Fruit fly (Drosophila melanogaster): ENCODE results near the gene Task7.

Task7 gene

dm6 chr3R:9404104-9404512 is 8.0 kb downstream of the Task7 start, which contains the start of the genes CG9356, BBIP1 and CG8135 (continued):
- TF ChIP-seq CG43689 (GFP tag; IDR thresholded peaks at IDR 0.05) = no peak
- no peak for TF ChIP-seq Nf-YC (tag; optimal IDR thresholded peaks at IDR 0.05)
- TF ChIP-seq HHEX (GFP tag; optimal IDR thresholded peaks at IDR 0.05) = peak; percentile 59
- TF ChIP-seq CG12071 (GFP tag; optimal IDR thresholded peaks at IDR 0.05) = no peak
- peak; percentile 76 for TF ChIP-seq CG7786 (GFP tag; optimal IDR thresholded peaks at IDR 0.05)
- no peak for TF ChIP-seq Oaz (GFP tag; IDR thresholded peaks at IDR 0.05)
- TF ChIP-seq hth (optimal IDR thresholded peaks at IDR 0.05) = no peak
- TF ChIP-seq vvl (GFP tag; IDR thresholded peaks at IDR 0.05) = peak; percentile 87
- peak; percentile 82 for TF ChIP-seq CG17186 (GFP tag; optimal IDR thresholded peaks at IDR 0.05)
- peak; percentile 52 for TF ChIP-seq CG10209 (GFP tag; optimal IDR thresholded peaks at IDR 0.05)
- TF ChIP-seq vfl (GFP tag; optimal IDR thresholded peaks at IDR 0.05) = peak; percentile 69
- TF ChIP-seq ATbp (GFP tag; optimal IDR thresholded peaks at IDR 0.05) = no peak
- TF ChIP-seq CG14667 (GFP tag; IDR thresholded peaks at IDR 0.05) = no peak
- TF ChIP-seq CG14965 (GFP tag; optimal IDR thresholded peaks at IDR 0.05; ENCODE audit: borderline replicate concordance) = no peak
- peak; percentile 76 for TF ChIP-seq CG16863 (GFP tag; optimal IDR thresholded peaks at IDR 0.05)
- TF ChIP-seq knrl (GFP tag; IDR thresholded peaks at IDR 0.05; ENCODE audit: partially characterized antibody) = no peak
- no peak for TF ChIP-seq trh (GFP tag; optimal IDR thresholded peaks at IDR 0.05)
- peak in 1 of 2 experiments; percentile 72 for TF ChIP-seq tll (GFP tag; optimal IDR thresholded peaks at IDR 0.05)
- peak; percentile 64 for TF ChIP-seq CG3065 (GFP tag; optimal IDR thresholded peaks at IDR 0.05)
- TF ChIP-seq Usf (GFP tag; optimal IDR thresholded peaks at IDR 0.05) = no peak
- TF ChIP-seq gem (tag; optimal IDR thresholded peaks at IDR 0.05) = no peak
- peak; percentile 71 for TF ChIP-seq Ptx1 (GFP tag; IDR thresholded peaks at IDR 0.05)
- no peak for TF ChIP-seq gcm2 (GFP tag; optimal IDR thresholded peaks at IDR 0.05)
- no peak for TF ChIP-seq CG2199 (GFP tag; IDR thresholded peaks at IDR 0.05)
- TF ChIP-seq pum (GFP tag; optimal IDR thresholded peaks at IDR 0.05) = peak; percentile 75
- TF ChIP-seq CG7271 (tag; optimal IDR thresholded peaks at IDR 0.05) = peak; percentile 76
- peak; percentile 63 for TF ChIP-seq CG3281 (GFP tag; optimal IDR thresholded peaks at IDR 0.05)
- peak; percentile 85 for TF ChIP-seq Xbp1 (GFP tag; optimal IDR thresholded peaks at IDR 0.05)

DNA sequence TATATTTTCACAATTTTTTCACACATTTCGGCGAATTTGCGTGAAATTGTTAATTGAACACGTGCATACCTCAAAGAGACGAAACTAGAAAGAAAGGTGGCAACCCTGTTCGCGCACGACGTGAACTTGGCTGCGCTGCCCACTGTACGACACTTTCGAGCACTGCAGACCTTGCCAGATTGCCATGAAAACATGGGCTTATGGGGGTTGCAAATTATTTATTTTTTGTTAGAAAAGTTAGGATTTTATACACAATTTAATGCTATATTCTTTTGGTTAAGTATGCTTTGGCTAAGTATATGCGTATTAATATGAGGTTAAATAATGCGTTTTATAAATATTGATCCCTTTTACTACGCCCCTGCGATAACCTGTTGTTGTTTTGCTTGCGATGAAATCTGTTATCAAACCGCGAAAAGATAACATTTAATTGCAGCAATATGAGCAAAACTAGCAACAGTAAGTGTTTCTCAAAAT is 10.9 kb downstream of the Task7 start, which contains the start of the genes RpL34b and CG8132:
TSS of gene RpL34b (minus strand) at position 100 of the 477 bp plus-strand sequence.
TSS of gene CG8132 (plus strand) at position 369 of the 477 bp plus-strand sequence.
- TF ChIP-seq CG9609 (GFP tag; optimal IDR thresholded peaks at IDR 0.05) (peak; percentile 96), CG9437 (GFP tag; optimal IDR thresholded peaks at IDR 0.05) (peak; percentile 82), CG6791 (GFP tag; IDR thresholded peaks at IDR 0.05; ENCODE audit: partially characterized antibody) (no peak; the same call in 2 of the 3 replicates), yki (optimal IDR thresholded peaks at IDR 0.05) (no peak), croc (GFP tag; conservative IDR thresholded peaks at IDR 0.05) (peak; percentile 87), CG12391 (tag; optimal IDR thresholded peaks at IDR 0.05) (peak; percentile 97), Hr51 (GFP tag; optimal IDR thresholded peaks at IDR 0.05) (peak; percentile 94 to 97), Neu2 (GFP tag; optimal IDR thresholded peaks at IDR 0.05; ENCODE audit: borderline replicate concordance) (peak; percentile 88), CG14667 (GFP tag; IDR thresholded peaks at IDR 0.05) (peak; percentile 95), CG11504 (tag; optimal IDR thresholded peaks at IDR 0.05) (peak; percentile 93), ato (GFP tag; IDR thresholded peaks at IDR 0.05; ENCODE audit: partially characterized antibody) (peak; percentile 16; the same call in 1 of the 2 replicates), knrl (GFP tag; IDR thresholded peaks at IDR 0.05; ENCODE audit: partially characterized antibody) (peak; percentile 61), ind (GFP tag; optimal IDR thresholded peaks at IDR 0.05) (peak; percentile 95), Ssrp (tag; optimal IDR thresholded peaks at IDR 0.05) (peak; percentile 93), ro (GFP tag; IDR thresholded peaks at IDR 0.05) (peak; percentile 93), fd3F (GFP tag; optimal IDR thresholded peaks at IDR 0.05) (peak; percentile 95), CG11560 (tag; IDR thresholded peaks at IDR 0.05) (peak; percentile 86), CG16779 (GFP tag; IDR thresholded peaks at IDR 0.05) (peak; percentile 83), CG18011 (GFP tag; optimal IDR thresholded peaks at IDR 0.05) (peak; percentile 87), CG17361 (GFP tag; IDR thresholded peaks at IDR 0.05) (peak; percentile 95), Vsx1 (GFP tag; optimal IDR thresholded peaks at IDR 0.05) (peak; percentile 91), CG8388 (GFP tag; optimal IDR thresholded peaks at IDR 0.05) (peak; percentile 94), CG7839 (tag; optimal IDR thresholded peaks at IDR 0.05) (peak; percentile 94), HLH3B (GFP tag; IDR thresholded peaks at IDR 0.05) (peak; percentile 93)

Measured in whole organism, embryonic.